Worm (Caenorhabditis elegans) whole organism, L4 larva: ENCODE results near the gene R07B1.13.

Source experiments
- F10B5.3 ChIP-seq: sonication (generic microtip); optimal IDR thresholded peaks from 2 replicates; lab custom pipeline; 2016; ENCODE audit warnings: mild to moderate bottlenecking, missing genetic modification characterization, missing compliant biosample characterization
- F49E8.2 ChIP-seq: sonication (generic microtip); optimal IDR thresholded peaks from 2 replicates; lab custom pipeline; 2016; ENCODE audit warnings: missing compliant biosample characterization, mild to moderate bottlenecking, missing genetic modification characterization, borderline replicate concordance
- T26A8.4 ChIP-seq: fragments of 200-800 bp; sonication (Bioruptor generic); IDR thresholded peaks from 2 replicates; pipeline ENCODE4 v1.3.6; 2022; ENCODE audit warnings: missing genetic modification characterization, missing compliant biosample characterization
- Y105C5A.15 ChIP-seq: fragments of 200-800 bp; sonication (Bioruptor generic); IDR thresholded peaks from 2 replicates; pipeline ENCODE4 v1.3.6; 2022; ENCODE audit warnings: missing genetic modification characterization, missing compliant biosample characterization
- Y48G9A.11 ChIP-seq: fragments of 200-800 bp; sonication (Bioruptor generic); IDR thresholded peaks from 2 replicates; pipeline ENCODE4 v1.3.6; 2022; ENCODE audit warnings: missing genetic modification reagents, missing genetic modification characterization, missing compliant biosample characterization
- Y75B8A.6 ChIP-seq: fragments of 200-800 bp; sonication (Bioruptor generic); IDR thresholded peaks from 2 replicates; pipeline ENCODE4 v1.3.6; 2022; ENCODE audit warnings: missing genetic modification reagents, missing genetic modification characterization, missing compliant biosample characterization
- aha-1 ChIP-seq: fragments of 150-350 bp; peaks from one replicate; lab custom pipeline; 2014; ENCODE audit warnings: missing biosample characterization, missing genetic modification characterization
- ceh-62 ChIP-seq: sonication (generic microtip); optimal IDR thresholded peaks from 2 replicates; lab custom pipeline; 2017; ENCODE audit warnings: missing biosample characterization, missing genetic modification characterization
- ces-1 ChIP-seq: fragments of 150-350 bp; sonication (generic microtip); optimal IDR thresholded peaks from 4 replicates; lab custom pipeline; 2014; ENCODE audit warnings: missing biosample characterization, missing genetic modification reagents, missing genetic modification characterization
- daf-12 ChIP-seq: fragments of 150-350 bp; optimal IDR thresholded peaks from 2 replicates; lab custom pipeline; 2014; ENCODE audit warnings: missing biosample characterization, missing genetic modification reagents, missing genetic modification characterization
- daf-8 ChIP-seq: fragments of 200-800 bp; sonication (Bioruptor generic); IDR thresholded peaks from 2 replicates; pipeline ENCODE4 v1.3.6; 2022; ENCODE audit warnings: missing genetic modification characterization, missing compliant biosample characterization
- dmd-9 ChIP-seq: fragments of 200-800 bp; sonication (Bioruptor generic); IDR thresholded peaks from 2 replicates; pipeline ENCODE4 v1.3.6; 2022; ENCODE audit warnings: missing genetic modification reagents, missing genetic modification characterization, missing compliant biosample characterization
- duxl-1 ChIP-seq: sonication (generic microtip); optimal IDR thresholded peaks from 2 replicates; lab custom pipeline; 2016; ENCODE audit warnings: mild to moderate bottlenecking, missing genetic modification characterization, moderate library complexity, missing compliant biosample characterization; ENCODE audit not compliant: poor library complexity
- dve-1 ChIP-seq: sonication (generic microtip); optimal IDR thresholded peaks from 2 replicates; lab custom pipeline; 2017; ENCODE audit warnings: antibody characterized with exemption, mild to moderate bottlenecking, missing genetic modification characterization, missing compliant biosample characterization; ENCODE audit not compliant: insufficient read depth
- egl-43 ChIP-seq: fragments of 200-800 bp; sonication (Bioruptor generic); IDR thresholded peaks from 2 replicates; pipeline ENCODE4 v1.3.6; 2022; ENCODE audit warnings: missing genetic modification reagents, missing genetic modification characterization, missing compliant biosample characterization
- hmg-1.1 ChIP-seq: fragments of 200-800 bp; sonication (Bioruptor generic); IDR thresholded peaks from 2 replicates; pipeline ENCODE4 v1.3.6; 2022; ENCODE audit warnings: missing genetic modification reagents, missing genetic modification characterization, missing compliant biosample characterization
- lin-13 ChIP-seq: fragments of 150-350 bp; optimal IDR thresholded peaks from 2 replicates; lab custom pipeline; 2014; ENCODE audit warnings: missing biosample characterization, missing genetic modification reagents, missing genetic modification characterization
- lin-29 ChIP-seq: fragments of 200-800 bp; sonication (Bioruptor generic); IDR thresholded peaks from 2 replicates; pipeline ENCODE4 v1.3.6; 2022; ENCODE audit warnings: missing genetic modification reagents, missing genetic modification characterization, missing compliant biosample characterization
- lir-3 ChIP-seq: sonication (generic microtip); optimal IDR thresholded peaks from 2 replicates; lab custom pipeline; 2016; ENCODE audit warnings: mild to moderate bottlenecking, missing genetic modification characterization, missing compliant biosample characterization
- mdt-29 ChIP-seq: fragments of 200-800 bp; sonication (Bioruptor generic); IDR thresholded peaks from 2 replicates; pipeline ENCODE4 v1.3.6; 2022; ENCODE audit warnings: missing genetic modification reagents, missing genetic modification characterization, missing compliant biosample characterization
- nhr-6 ChIP-seq: fragments of 150-350 bp; optimal IDR thresholded peaks from 2 replicates; lab custom pipeline; 2014; ENCODE audit warnings: missing biosample characterization, missing genetic modification characterization
- pha-4 ChIP-seq, 2 experiments: fragments of 150-350 bp in 1 of 2; fragments of 200-800 bp in 1 of 2; sonication (Bioruptor generic) in 1 of 2; IDR thresholded peaks in 1 of 2; optimal IDR thresholded peaks in 1 of 2; 2 replicates each; pipeline versions ENCODE4 v1.3.6 to Lab custom; 2014 to 2022; ENCODE audit warnings: missing genetic modification characterization in 2 of 2, missing genetic modification reagents in 2 of 2, missing biosample characterization in 1 of 2, missing compliant biosample characterization in 1 of 2
- sdz-12 ChIP-seq: fragments of 200-800 bp; sonication (Bioruptor generic); optimal IDR thresholded peaks from 2 replicates; lab custom pipeline; 2018; ENCODE audit warnings: mild to moderate bottlenecking, missing genetic modification characterization, missing compliant biosample characterization
- set-16 ChIP-seq: fragments of 200-800 bp; sonication (Bioruptor generic); IDR thresholded peaks from 2 replicates; pipeline ENCODE4 v1.3.6; 2022; ENCODE audit warnings: missing genetic modification reagents, missing genetic modification characterization, missing compliant biosample characterization
- snpc-1.2 ChIP-seq: fragments of 200-800 bp; sonication (Bioruptor generic); IDR thresholded peaks from 2 replicates; pipeline ENCODE4 v1.3.6; 2022; ENCODE audit warnings: missing genetic modification reagents, missing genetic modification characterization, missing compliant biosample characterization
- spr-1 ChIP-seq: sonication (generic microtip); optimal IDR thresholded peaks from 2 replicates; lab custom pipeline; 2016; ENCODE audit warnings: mild to moderate bottlenecking, missing genetic modification characterization, missing compliant biosample characterization
- spr-3 ChIP-seq: fragments of 200-800 bp; sonication (Bioruptor generic); optimal IDR thresholded peaks from 2 replicates; lab custom pipeline; 2018; ENCODE audit warnings: mild to moderate bottlenecking, missing genetic modification characterization, missing compliant biosample characterization
- tra-1 ChIP-seq: fragments of 200-800 bp; sonication (Bioruptor generic); IDR thresholded peaks from 2 replicates; pipeline ENCODE4 v1.3.6; 2022; ENCODE audit warnings: missing genetic modification reagents, missing genetic modification characterization, missing compliant biosample characterization
- unc-62 ChIP-seq, 3 experiments: fragments of 150-350 bp in 1 of 3; sonication (generic microtip); optimal IDR thresholded peaks in 2 of 3; peaks in 1 of 3; 1 replicate in 1 of 3; 2 replicates in 2 of 3; lab custom pipeline; 2014 to 2017; ENCODE audit warnings: missing biosample characterization in 3 of 3, missing genetic modification characterization in 3 of 3, missing genetic modification reagents in 3 of 3, missing genotype in 1 of 3
- vab-7 ChIP-seq: fragments of 200-800 bp; sonication (Bioruptor generic); IDR thresholded peaks from 2 replicates; pipeline ENCODE4 v1.3.6; 2022; ENCODE audit warnings: missing genetic modification reagents, missing genetic modification characterization, missing compliant biosample characterization
- zag-1 ChIP-seq: fragments of 150-350 bp; optimal IDR thresholded peaks from 2 replicates; lab custom pipeline; 2014; ENCODE audit warnings: missing biosample characterization, missing genetic modification characterization
- zip-11 ChIP-seq: fragments of 200-800 bp; sonication (Bioruptor generic); IDR thresholded peaks from 2 replicates; pipeline ENCODE4 v1.3.6; 2022; ENCODE audit warnings: missing genetic modification characterization, missing compliant biosample characterization
- ztf-11 ChIP-seq: fragments of 150-350 bp; optimal IDR thresholded peaks from 2 replicates; lab custom pipeline; 2014; ENCODE audit warnings: missing biosample characterization, missing genetic modification characterization
- ztf-7 ChIP-seq: fragments of 150-350 bp; optimal IDR thresholded peaks from 2 replicates; lab custom pipeline; 2014; ENCODE audit warnings: missing biosample characterization, missing genetic modification characterization

Gene R07B1.13

DNA sequence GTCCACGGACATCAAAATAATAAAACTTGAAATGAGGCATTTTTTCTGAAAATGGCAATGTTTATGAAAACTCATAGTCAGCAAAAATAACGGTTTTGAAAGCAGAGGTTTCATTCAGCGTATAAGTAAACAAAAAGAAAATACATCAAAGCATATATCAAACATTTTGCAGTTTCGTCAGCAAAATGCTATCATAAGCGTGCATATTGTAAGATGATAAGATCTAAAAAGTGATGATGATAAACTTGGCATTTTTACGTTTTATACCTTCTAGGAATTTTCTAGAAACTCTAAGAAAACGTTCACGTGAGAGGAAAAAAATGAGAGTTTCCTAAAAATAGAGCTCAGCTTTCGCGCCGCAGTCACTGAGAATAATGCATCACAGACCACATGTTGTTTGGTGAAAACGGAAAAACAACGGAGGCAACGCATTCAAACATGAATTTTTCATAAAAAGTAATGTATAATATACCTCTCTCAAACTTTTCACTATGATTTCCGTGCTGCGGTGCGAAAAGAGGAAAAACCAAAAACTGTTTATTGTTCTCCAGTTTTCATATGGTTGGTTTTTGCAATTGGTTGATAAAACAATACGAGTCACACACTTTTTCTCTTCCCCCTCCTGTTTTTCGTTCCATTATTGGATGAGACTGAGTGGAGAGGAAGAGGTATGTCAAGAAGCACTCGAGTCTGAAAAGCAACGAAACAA lies 6.6 kb upstream of the R07B1.13 start, which contains the start of the genes gst-36 and R07B1.5 (continued):
- no peak for TF ChIP-seq unc-62 (GFP tag; optimal IDR thresholded peaks at IDR 0.05 in 1 of 2; lab: Kevin White, UChicago)
- no peak for TF ChIP-seq unc-62 (tag; optimal IDR thresholded peaks at IDR 0.05; lab: Kevin White, UChicago)
- TF ChIP-seq T26A8.4 (GFP tag; lab: Robert Waterston, UW): no peak
- TF ChIP-seq set-16 (GFP tag; lab: Robert Waterston, UW): no peak
- TF ChIP-seq dve-1: peak; percentile 33
- TF ChIP-seq spr-1 (tag; lab: Kevin White, UChicago): no peak

DNA sequence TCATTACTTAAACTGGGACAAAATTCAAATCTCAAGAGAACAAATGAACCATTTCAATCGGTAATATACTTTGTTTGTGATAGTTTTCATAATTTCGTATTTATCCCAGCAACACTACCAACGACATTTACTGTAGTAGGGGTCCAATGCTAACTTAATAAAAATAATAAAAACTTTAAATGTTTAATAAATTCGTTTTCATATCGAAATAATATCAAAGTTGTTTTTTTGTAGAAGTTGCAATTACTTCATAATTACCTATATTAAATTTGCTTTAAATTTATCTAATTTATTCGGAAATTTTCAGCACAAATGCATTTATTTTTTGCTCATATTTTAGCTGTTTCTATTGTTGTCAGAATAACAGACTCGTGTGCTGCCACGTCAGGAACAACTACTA lies 3.3 kb upstream of the R07B1.13 start, which contains the start of gene R07B1.6:
R07B1.6 (plus strand) TSS at position 301 of the 400 bp plus-strand sequence.
- TF ChIP-seq mdt-29: no peak
- no peak for TF ChIP-seq dmd-9 (GFP tag; lab: Robert Waterston, UW)
- TF ChIP-seq tra-1: no peak
- no peak for TF ChIP-seq daf-8 (GFP tag; lab: Robert Waterston, UW)
- TF ChIP-seq ces-1: no peak
- TF ChIP-seq lir-3: no peak

DNA sequence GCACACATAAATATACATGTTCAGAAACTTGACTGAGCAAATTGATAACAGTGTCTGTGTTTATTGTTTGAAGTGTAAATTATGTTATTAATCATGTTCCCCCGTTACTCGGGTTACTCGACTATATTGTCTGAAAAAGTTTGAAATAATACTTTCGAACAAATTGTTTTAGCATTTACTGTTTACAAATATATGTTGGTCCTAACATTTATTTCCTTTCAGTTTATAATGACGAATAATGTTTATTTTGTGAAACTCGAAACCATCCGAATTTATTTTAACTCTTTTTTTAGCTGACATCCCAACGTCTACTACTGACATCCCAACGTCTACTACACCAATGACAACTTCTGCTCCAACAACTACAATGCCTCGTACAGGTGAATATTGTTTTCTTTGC lies 802 bp upstream of the R07B1.13 start, which contains the start of gene R07B1.7:
R07B1.7 (plus strand) TSS at position 301 of the 400 bp plus-strand sequence.
- TF ChIP-seq ztf-7 (tag; lab: Kevin White, UChicago) (no peak), ces-1 (no peak), Y48G9A.11 (GFP tag; lab: Robert Waterston, UW) (no peak), lin-29 (GFP tag; lab: Robert Waterston, UW) (no peak), F10B5.3 (no peak), daf-12 (no peak), zip-11 (GFP tag; lab: Robert Waterston, UW) (no peak), ztf-11 (tag; lab: Kevin White, UChicago) (no peak), hmg-1.1 (no peak), set-16 (GFP tag; lab: Robert Waterston, UW) (no peak), F49E8.2 (tag; lab: Kevin White, UChicago) (no peak), sdz-12 (GFP tag; lab: Kevin White, UChicago) (no peak), Y105C5A.15 (no peak), pha-4 (GFP tag; IDR thresholded peaks at IDR 0.05; lab: Robert Waterston, UW) (no peak), pha-4 (tag; optimal IDR thresholded peaks at IDR 0.05; lab: Kevin White, UChicago) (no peak), zag-1 (tag; lab: Kevin White, UChicago) (no peak), vab-7 (no peak), daf-8 (GFP tag; lab: Robert Waterston, UW) (no peak), snpc-1.2 (GFP tag; lab: Robert Waterston, UW) (no peak)

DNA sequence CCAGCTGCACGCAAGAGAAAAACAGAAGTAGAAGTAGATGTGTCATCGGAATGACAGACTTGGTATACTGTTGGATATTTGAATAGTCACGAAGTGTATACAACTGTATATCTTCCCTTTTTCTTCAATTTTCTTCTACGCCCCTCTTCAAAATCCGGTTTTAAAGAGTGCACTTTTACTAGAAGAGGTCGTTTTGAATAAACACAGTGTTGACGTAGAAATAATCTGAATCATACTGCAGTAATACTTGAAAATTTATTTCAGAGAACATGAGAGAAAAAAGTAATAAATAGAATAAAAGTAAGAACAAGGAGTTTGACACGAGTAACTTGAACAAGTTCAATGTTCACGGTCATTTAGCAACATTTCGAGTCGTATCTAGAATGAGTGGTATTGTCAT lies 2.9 kb downstream of the R07B1.13 start, which contains the start of gene R07B1.8:
R07B1.8 (minus strand) TSS at position 101 of the 400 bp plus-strand sequence.
- TF ChIP-seq lin-13 (GFP tag; lab: Kevin White, UChicago) (no peak), spr-3 (GFP tag; lab: Kevin White, UChicago) (no peak), Y75B8A.6 (GFP tag; lab: Robert Waterston, UW) (no peak), zag-1 (tag; lab: Kevin White, UChicago) (no peak), nhr-6 (no peak)

DNA sequence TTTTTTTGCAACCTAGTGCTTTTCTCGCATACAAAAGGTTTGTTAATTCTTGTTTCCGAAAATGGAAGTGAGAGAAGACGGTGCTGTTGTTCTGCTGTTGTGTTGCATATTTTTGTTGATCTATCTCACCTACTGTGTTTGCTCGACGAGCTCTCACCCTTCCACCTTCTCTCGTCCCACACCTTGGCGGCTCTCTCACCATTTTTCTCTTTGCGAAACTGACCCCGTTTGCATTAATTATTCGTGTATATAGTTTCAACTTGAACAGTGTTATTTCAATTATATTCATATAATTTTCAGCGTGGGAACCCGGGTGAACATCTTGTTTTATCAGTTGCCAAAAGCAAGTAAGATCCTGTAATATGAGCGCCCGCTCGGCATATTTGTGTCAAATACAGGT lies 7.5 kb downstream of the R07B1.13 start, which contains the start of gene R07B1.9:
R07B1.9 (plus strand) TSS at position 301 of the 400 bp plus-strand sequence.
- TF ChIP-seq duxl-1 (tag; lab: Kevin White, UChicago) (no peak), F49E8.2 (tag; lab: Kevin White, UChicago) (no peak), nhr-6 (no peak), aha-1 (tag; lab: Kevin White, UChicago) (peak; percentile 31), Y75B8A.6 (GFP tag; lab: Robert Waterston, UW) (no peak), egl-43 (GFP tag; lab: Robert Waterston, UW) (no peak), ceh-62 (tag; lab: Kevin White, UChicago) (no peak), pha-4 (GFP tag; IDR thresholded peaks at IDR 0.05; lab: Robert Waterston, UW) (no peak), pha-4 (tag; optimal IDR thresholded peaks at IDR 0.05; lab: Kevin White, UChicago) (no peak)
